Fruit fly (Drosophila melanogaster): ENCODE measurements around the gene Ccp84Ac.

dm6 chr3R:6683135-6683534 lies 12.9 kb downstream of the Ccp84Ac start:
- no peak for TF ChIP-seq rn (GFP tag; IDR thresholded peaks at IDR 0.05)
- TF ChIP-seq EcR (GFP tag; optimal IDR thresholded peaks at IDR 0.05): no peak
- TF ChIP-seq Ets98B (GFP tag; IDR thresholded peaks at IDR 0.05): no peak
- TF ChIP-seq gl (tag; optimal IDR thresholded peaks at IDR 0.05): no peak
